Fruit fly (Drosophila melanogaster) ovary, adult (tissue): ENCODE results near the gene brv1.
"Not testable (repeated sequence)": the region's sequence is repeated elsewhere in the genome, so short reads cannot be mapped to it uniquely, and the experiment has no call there.

Experiments
- CG17801 ChIP-seq: fragments of 200-800 bp; optimal IDR thresholded peaks from 2 replicates; lab custom pipeline; 2019; ENCODE audit warnings: missing biosample characterization, mild to moderate bottlenecking, missing genetic modification characterization, moderate library complexity; ENCODE audit not compliant: partially characterized antibody

Gene brv1

DNA sequence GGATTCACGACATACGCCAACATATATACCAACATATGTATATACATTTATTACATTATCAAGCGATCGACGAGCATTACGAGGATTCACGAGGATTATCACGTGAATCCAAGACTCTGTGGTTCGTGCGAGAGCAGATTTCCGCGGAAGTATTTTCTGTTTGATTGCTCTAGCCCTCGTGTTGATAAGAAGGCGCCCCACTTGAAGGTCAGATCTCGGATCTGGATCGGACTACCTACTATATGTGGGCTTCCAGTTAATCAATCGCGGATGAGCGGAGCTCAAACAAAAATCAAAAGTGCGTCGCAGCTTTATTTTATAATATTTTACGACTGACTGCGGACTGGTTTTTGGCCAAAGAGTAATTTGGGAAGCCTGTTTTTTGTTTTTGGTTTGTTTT lies 8.7 kb upstream of the brv1 start:
- TF ChIP-seq CG17801 (GFP tag; lab: Kevin White, UChicago), result no peak

DNA sequence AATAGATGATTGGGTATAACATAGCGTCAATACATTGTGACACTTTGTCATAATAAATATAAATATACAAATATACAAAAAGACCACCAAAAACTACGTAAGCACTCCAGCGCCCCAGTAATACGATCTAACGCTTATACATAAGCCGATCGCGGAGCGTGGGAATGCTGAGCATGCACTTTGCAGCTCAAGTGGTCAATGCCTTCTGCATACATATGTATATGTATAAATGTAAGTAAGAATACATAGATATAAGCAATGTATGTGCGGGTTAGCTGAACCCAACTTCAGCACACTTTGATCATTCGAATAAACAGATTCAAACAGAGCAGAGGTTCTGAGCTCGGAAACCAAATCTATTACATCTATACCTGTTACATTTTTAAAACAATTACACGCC lies 962 bp upstream of the brv1 start, which contains the start of gene CG32212:
Gene CG32212, plus strand, starts transcription at position 301 of the 400 bp plus-strand sequence.
- TF ChIP-seq CG17801 (GFP tag; lab: Kevin White, UChicago), result not testable (repeated sequence)

DNA sequence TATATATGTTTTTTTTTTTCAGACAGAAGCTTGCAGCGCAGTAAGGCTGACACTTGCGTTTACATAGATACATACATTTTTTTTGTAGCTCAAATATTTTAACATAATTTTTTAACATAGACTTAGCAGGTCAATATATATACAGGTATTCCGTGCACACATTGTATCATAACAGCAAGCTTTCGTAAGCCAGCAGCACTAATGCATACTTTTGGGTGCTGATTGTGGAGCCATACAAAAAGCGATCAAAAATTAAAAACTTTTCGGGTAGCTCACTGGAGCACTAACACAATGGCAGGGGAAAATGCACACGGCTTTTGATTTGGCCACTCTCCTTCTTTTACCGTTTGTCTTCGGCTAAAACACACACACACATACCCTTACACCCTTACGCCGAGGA lies 3.3 kb downstream of the brv1 start:
- TF ChIP-seq CG17801 (GFP tag; lab: Kevin White, UChicago), result no peak

DNA sequence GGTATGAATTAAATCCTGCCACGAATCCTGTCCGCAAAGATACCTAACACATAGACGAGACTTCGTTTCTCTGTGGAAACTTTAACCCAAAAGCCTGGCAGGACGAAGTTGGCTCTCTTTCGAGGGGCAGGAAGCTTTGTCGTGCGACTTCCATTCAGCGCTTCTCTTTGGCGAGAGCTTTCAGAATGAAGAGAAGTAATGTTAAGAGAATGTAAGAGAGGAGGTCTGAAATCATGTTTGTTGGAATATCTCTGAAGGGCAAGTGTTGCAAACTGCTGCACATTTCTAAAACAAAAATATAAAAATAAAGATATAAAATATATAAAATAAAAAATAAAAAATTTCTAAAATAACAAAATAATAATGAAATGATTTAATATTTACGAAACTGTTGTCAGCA lies 4.3 kb downstream of the brv1 start:
- TF ChIP-seq CG17801 (GFP tag; lab: Kevin White, UChicago), result no peak

DNA sequence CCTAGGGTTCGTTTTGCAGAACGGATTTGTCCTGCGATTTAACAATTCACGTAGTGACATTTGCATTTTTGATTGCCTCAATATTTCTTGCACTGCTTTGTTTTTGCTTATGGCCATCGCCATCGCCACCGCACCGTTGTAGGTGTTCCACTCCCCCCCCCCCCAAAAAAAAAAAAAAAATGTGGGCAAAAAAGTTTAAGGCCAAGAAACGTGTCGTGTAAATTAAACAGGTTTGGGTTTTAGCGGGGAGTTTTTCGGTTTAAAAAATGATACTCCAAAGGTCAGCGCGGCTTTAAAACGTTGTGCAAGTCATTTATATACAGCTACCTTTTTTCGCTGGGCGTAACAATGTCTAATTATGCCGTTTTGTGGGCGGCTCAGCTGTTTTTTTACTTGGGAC lies 5.1 kb downstream of the brv1 start:
- no peak for TF ChIP-seq CG17801 (GFP tag; lab: Kevin White, UChicago)

DNA sequence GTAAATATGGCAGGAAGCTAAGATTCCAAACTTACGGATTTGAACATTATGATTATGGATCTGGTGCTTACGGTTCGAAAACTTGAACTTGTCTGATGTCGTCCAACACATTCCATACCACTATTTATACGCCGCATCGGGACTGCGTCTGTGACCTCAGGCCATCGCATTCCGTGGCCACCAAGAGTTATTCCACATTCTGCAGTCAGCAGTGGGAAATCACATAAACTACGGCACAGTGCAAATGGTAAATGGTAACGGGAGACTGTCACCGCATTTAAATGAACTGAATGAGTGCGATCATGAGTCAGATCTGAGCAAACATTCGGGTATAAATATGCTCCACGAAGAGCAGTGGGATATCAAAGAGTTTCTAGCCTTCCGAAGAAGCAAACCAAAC lies 10.8 kb downstream of the brv1 start, which contains the start of the genes CG18294 and CG32213:
Gene CG18294, minus strand, starts transcription at position 101 of the 400 bp plus-strand sequence.
Gene CG32213, plus strand, starts transcription at position 362 of the 400 bp plus-strand sequence.
- TF ChIP-seq CG17801 (GFP tag; lab: Kevin White, UChicago), result not testable (repeated sequence)

DNA sequence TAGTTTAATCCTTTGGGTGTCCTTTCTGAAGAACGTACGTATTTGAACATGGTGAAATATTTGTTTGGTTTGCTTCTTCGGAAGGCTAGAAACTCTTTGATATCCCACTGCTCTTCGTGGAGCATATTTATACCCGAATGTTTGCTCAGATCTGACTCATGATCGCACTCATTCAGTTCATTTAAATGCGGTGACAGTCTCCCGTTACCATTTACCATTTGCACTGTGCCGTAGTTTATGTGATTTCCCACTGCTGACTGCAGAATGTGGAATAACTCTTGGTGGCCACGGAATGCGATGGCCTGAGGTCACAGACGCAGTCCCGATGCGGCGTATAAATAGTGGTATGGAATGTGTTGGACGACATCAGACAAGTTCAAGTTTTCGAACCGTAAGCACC lies 14.2 kb downstream of the brv1 start, which contains the start of the genes 825-Oak and CG12519:
Gene 825-Oak, minus strand, starts transcription at position 101 of the 400 bp plus-strand sequence.
Gene CG12519, plus strand, starts transcription at position 364 of the 400 bp plus-strand sequence.
- TF ChIP-seq CG17801 (GFP tag; lab: Kevin White, UChicago), result not testable (repeated sequence)

DNA sequence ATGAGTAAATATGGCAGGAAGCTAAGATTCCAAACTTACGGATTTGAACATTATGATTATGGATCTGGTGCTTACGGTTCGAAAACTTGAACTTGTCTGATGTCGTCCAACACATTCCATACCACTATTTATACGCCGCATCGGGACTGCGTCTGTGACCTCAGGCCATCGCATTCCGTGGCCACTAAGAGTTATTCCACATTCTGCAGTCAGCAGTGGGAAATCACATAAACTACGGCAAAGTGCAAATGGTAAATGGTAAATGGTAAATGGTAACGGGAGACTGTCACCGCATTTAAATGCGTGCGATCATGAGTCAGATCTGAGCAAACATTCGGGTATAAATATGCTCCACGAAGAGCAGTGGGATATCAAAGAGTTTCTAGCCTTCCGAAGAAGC lies 19.3 kb downstream of the brv1 start, which contains the start of the genes CG14096 and CG32214:
Gene CG14096, minus strand, starts transcription at position 101 of the 400 bp plus-strand sequence.
Gene CG32214, plus strand, starts transcription at position 368 of the 400 bp plus-strand sequence.
- not testable (repeated sequence) for TF ChIP-seq CG17801 (GFP tag; lab: Kevin White, UChicago)

DNA sequence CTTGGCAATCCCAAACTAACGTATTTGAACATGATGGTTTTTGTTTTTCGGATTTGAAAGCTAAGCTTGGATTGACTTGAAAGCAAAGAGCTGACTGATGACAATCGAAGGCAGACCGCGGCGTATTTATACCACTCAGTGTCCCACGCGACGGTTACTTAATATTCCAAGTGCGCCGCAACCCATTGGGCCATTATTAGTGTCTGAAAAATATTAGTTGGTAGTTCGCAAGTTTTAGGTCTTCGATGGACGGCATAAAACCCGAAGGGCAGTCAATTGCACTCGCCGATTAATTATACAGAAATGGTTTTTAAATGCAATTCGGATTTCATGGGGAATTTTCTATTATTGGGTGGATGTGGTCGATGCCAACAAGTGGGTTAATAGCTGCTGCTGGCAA lies 21.6 kb downstream of the brv1 start, which contains the start of gene CG14095:
Gene CG14095, minus strand, starts transcription at position 101 of the 400 bp plus-strand sequence.
- no peak for TF ChIP-seq CG17801 (GFP tag; lab: Kevin White, UChicago)

DNA sequence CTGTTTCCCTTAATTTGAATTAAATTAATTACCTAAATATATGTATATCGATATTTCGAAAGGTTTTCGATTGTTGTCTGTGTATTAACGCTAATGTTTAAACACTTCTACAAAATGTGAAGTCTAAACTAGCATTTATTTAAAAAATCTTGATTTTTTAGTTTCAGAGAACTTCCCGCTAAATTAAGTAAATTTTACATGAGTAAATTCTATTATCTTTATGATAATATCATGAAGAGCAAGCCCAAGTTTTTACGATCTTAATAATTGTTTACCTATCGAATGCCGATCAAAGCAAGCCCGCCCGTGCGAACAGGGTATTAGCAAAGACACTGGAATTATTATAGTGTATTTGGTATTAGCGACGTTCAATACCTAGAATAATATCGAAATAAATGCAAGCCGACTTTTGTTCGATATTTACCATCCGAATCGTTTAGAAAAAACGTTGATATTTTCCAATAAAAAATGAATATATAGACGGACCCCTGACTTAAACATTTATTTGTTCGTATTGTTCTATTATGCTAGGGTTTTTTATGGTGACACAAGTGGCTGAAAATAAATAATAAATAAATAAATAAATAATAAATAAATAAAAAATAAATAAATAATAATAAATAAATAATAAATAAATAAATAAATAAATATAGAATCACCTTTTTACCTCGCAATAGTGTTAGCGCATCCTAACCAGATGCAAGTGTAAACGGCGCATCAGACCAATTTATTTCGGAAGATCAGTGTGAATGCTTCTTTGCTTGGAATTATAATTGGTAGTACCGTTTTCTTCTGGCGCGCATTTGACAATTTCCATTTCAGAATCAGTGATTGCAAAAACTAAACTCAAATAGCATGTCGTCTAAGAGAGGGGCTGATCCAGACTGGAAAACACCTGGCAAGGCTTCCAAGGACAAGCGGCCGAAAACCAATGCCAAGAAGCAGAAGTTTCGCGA lies 39.6 kb downstream of the brv1 start, which contains the start of the genes CG33062 and Chd3:
Gene CG33062, minus strand, starts transcription at position 51 of the 956 bp plus-strand sequence.
Gene Chd3, plus strand, starts transcription at position 780 of the 956 bp plus-strand sequence.
- no peak for TF ChIP-seq CG17801 (GFP tag; lab: Kevin White, UChicago)

DNA sequence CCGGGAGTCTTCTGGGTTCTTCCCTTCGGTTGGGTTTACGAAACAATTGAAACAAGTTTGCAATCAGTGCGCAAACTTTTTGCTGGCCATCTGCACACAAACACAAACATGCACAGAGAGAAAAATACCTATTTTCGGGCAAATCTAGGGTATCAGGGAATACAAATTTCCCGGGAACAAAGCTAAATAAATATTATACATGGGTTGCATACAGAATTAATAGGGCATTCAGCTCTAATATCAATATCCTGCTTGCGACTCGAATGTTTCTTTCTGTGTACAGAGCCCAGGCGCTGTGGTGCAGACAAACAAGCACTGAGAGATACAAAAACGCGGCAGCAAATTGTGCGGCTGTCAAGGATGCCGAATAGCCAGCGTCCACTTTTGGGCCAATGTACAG lies 42.2 kb downstream of the brv1 start:
- no peak for TF ChIP-seq CG17801 (GFP tag; lab: Kevin White, UChicago)

DNA sequence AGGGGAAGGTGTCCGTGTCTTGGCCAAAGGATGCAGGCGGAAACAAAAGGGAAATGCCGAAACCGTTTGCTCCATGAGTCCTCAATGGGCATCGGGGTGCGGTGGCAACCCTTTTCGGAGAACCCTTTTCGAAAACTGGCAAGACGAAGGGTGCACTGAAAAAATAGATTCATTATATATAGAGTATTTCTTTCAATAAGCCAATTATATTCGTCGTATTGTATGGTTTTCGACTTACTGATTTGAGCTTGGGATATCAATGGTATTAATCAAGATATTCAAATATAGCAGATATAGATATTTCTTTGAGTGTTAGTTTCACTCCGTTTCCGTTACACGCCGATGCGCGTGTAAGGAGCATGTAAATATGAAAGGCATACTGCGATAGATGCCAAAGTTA lies 44.1 kb downstream of the brv1 start:
- no peak for TF ChIP-seq CG17801 (GFP tag; lab: Kevin White, UChicago)
